Fruit fly (Drosophila melanogaster): Measurements from ENCODE around the gene CG1105.
A peak's percentile ranks its signal among the peaks of the same experiment; 100 is the strongest.

Gene CG1105

dm6 chr3R:7061875-7062274 lies 5.1 kb downstream of the CG1105 start, which contains the start of gene Mst84B:
Gene Mst84B (plus strand): TSS chr3R:7062175.
- TF ChIP-seq CG7987 (GFP tag; optimal IDR thresholded peaks at IDR 0.05) (no peak), CG15479 (GFP tag; optimal IDR thresholded peaks at IDR 0.05) (no peak), sima (GFP tag; optimal IDR thresholded peaks at IDR 0.05) (no peak), hbn (GFP tag; IDR thresholded peaks at IDR 0.05; ENCODE audit: partially characterized antibody) (no peak), dmrt11E (tag; optimal IDR thresholded peaks at IDR 0.05) (no peak), CG17186 (GFP tag; optimal IDR thresholded peaks at IDR 0.05) (no peak), D19B (GFP tag; optimal IDR thresholded peaks at IDR 0.05) (no peak), Doc2 (GFP tag; IDR thresholded peaks at IDR 0.05) (no peak), BtbVII (GFP tag; optimal IDR thresholded peaks at IDR 0.05) (no peak), gcm (GFP tag; optimal IDR thresholded peaks at IDR 0.05) (no peak), sug (tag; optimal IDR thresholded peaks at IDR 0.05) (no peak), CG9727 (GFP tag; optimal IDR thresholded peaks at IDR 0.05) (no peak), phol (tag; optimal IDR thresholded peaks at IDR 0.05) (no peak), YL-1 (GFP tag; optimal IDR thresholded peaks at IDR 0.05) (no peak), dysf (GFP tag; IDR thresholded peaks at IDR 0.05) (no peak), CG17829 (tag; optimal IDR thresholded peaks at IDR 0.05) (no peak), Atf6 (GFP tag; IDR thresholded peaks at IDR 0.05) (no peak)

dm6 chr3R:7060467-7060866 lies 6.5 kb downstream of the CG1105 start, which contains the start of gene djl:
Gene djl (plus strand): TSS chr3R:7060767.
- TF ChIP-seq hkb (optimal IDR thresholded peaks at IDR 0.05) (no peak), hkb (GFP tag; IDR thresholded peaks at IDR 0.05) (no peak), Lhr (GFP tag; optimal IDR thresholded peaks at IDR 0.05) (no peak), CG18476 (GFP tag; optimal IDR thresholded peaks at IDR 0.05) (no peak), Scr (GFP tag; IDR thresholded peaks at IDR 0.05; ENCODE audit: partially characterized antibody) (no peak), CG11093 (GFP tag; IDR thresholded peaks at IDR 0.05) (no peak), CG10431 (GFP tag; optimal IDR thresholded peaks at IDR 0.05) (no peak)

dm6 chr3R:7059015-7059414 lies 7.9 kb downstream of the CG1105 start, which contains the start of gene dj:
Gene dj (plus strand): TSS chr3R:7059315.
- TF ChIP-seq CG32532 (GFP tag; IDR thresholded peaks at IDR 0.05) (no peak), CG30020 (tag; optimal IDR thresholded peaks at IDR 0.05) (no peak), unc-4 (GFP tag; IDR thresholded peaks at IDR 0.05; ENCODE audit: partially characterized antibody) (no peak), CG33213 (GFP tag; optimal IDR thresholded peaks at IDR 0.05) (no peak), B-H1 (GFP tag; IDR thresholded peaks at IDR 0.05) (no peak), so (GFP tag; IDR thresholded peaks at IDR 0.05) (no peak)

dm6 chr3R:7058017-7058416 lies 8.9 kb downstream of the CG1105 start:
- TF ChIP-seq Hr78 (GFP tag; optimal IDR thresholded peaks at IDR 0.05) = no peak
- TF ChIP-seq cwo (GFP tag; optimal IDR thresholded peaks at IDR 0.05) = peak; percentile 59
- no peak for TF ChIP-seq ac (GFP tag; optimal IDR thresholded peaks at IDR 0.05)
- peak; percentile 70 for TF ChIP-seq ERR (GFP tag; optimal IDR thresholded peaks at IDR 0.05)
- TF ChIP-seq amos (GFP tag; IDR thresholded peaks at IDR 0.05; ENCODE audit: partially characterized antibody) = no peak
- peak; percentile 11 for TF ChIP-seq CG34376 (GFP tag; optimal IDR thresholded peaks at IDR 0.05)
- no peak for TF ChIP-seq CG8388 (GFP tag; optimal IDR thresholded peaks at IDR 0.05)
- peak; percentile 94 for TF ChIP-seq sug (tag; optimal IDR thresholded peaks at IDR 0.05)
- TF ChIP-seq exex (tag; optimal IDR thresholded peaks at IDR 0.05) = peak; percentile 69
